Worm (Caenorhabditis elegans): ENCODE results near the gene str-33.

DNA sequence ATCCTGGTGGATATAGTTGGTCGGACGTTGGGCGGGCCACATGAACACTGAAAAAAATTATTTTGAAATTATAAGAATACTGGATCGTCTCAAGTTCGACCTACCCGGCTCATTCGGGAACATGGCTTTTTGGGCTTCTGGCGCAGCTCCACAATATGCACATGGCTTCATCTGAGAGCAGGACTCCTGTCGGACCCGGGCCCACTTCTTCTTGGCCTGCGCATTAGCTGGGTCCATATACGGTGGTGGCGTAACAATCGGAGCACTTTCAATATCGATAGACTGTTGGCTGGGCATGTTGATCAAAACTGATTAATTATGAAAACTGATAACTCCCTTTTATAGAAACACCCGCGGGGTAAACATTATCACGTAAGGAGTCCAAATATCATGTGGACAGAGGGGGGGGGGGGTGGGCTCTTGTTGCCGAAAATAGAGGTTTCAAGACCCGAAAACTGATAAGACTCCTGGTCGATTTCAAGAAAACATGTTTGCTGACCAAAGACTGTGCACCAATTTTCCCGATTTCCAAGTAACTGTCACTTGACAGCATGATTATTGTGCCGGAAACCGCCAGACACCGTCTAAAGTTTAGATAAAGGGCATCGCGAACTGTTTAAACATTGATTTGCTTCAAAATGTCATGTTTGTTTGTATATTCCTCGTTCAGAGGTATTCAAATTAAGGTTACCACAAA is 2.6 kb downstream of the str-33 start, which contains the start of gene dod-3:
- TF ChIP-seq hmg-20 (GFP tag; IDR thresholded peaks at IDR 0.05) (no peak), F39B2.1 (GFP tag; IDR thresholded peaks at IDR 0.05) (no peak), F22D6.2 (tag; optimal IDR thresholded peaks at IDR 0.05) (no peak), Y95B8A.8 (GFP tag; IDR thresholded peaks at IDR 0.05) (no peak), Y56A3A.18 (GFP tag; IDR thresholded peaks at IDR 0.05) (no peak), efl-1 (GFP tag; optimal IDR thresholded peaks at IDR 0.05) (no peak), hmg-1.2 (GFP tag; IDR thresholded peaks at IDR 0.05) (no peak)
